Fruit fly (Drosophila melanogaster) whole organism, wandering third instar larva: ENCODE results near the gene Myo95E.

Source experiments
- Abd-B ChIP-seq: fragments of >200 bp; optimal IDR thresholded peaks from 2 replicates; lab custom pipeline; 2017; ENCODE audit warnings: missing biosample characterization, missing genetic modification characterization
- CG32264 ChIP-seq: fragments of 200-800 bp; sonication (Bioruptor generic); optimal IDR thresholded peaks from 2 replicates; lab custom pipeline; 2016; ENCODE audit warnings: missing biosample characterization, missing genetic modification characterization
- CrebA ChIP-seq: fragments of 200-800 bp; sonication (Bioruptor generic); optimal IDR thresholded peaks from 2 replicates; lab custom pipeline; 2016; ENCODE audit warnings: missing biosample characterization, mild to moderate bottlenecking, missing genetic modification characterization, borderline replicate concordance
- Dfd ChIP-seq: fragments of >200 bp; optimal IDR thresholded peaks from 2 replicates; lab custom pipeline; 2017; ENCODE audit warnings: missing biosample characterization, missing genetic modification characterization
- Dif ChIP-seq: fragments of 200-275, 200-300 bp; sonication (Bioruptor generic); optimal IDR thresholded peaks from 2 replicates; lab custom pipeline; 2018; ENCODE audit warnings: missing biosample characterization, missing genetic modification characterization; ENCODE audit not compliant: partially characterized antibody
- Hnf4 ChIP-seq: fragments of 200-800 bp; sonication (Bioruptor generic); optimal IDR thresholded peaks from 2 replicates; lab custom pipeline; 2016; ENCODE audit warnings: missing biosample characterization, mild to moderate bottlenecking, missing genetic modification characterization
- Hr78 ChIP-seq: fragments of >200 bp; optimal IDR thresholded peaks from 2 replicates; lab custom pipeline; 2017; ENCODE audit warnings: missing biosample characterization, missing genetic modification characterization
- Myc ChIP-seq: fragments of >200 bp; optimal IDR thresholded peaks from 2 replicates; lab custom pipeline; 2017
- Rel ChIP-seq, 2 experiments: fragments of 200-800 bp; sonication (Bioruptor generic) in 1 of 2; optimal IDR thresholded peaks; 2 replicates in 1 of 2; 3 replicates in 1 of 2; lab custom pipeline; 2016 to 2019; ENCODE audit warnings: mild to moderate bottlenecking in 2 of 2, missing biosample characterization in 2 of 2, missing genetic modification characterization in 2 of 2, moderate library complexity in 1 of 2
- Vsx2 ChIP-seq: fragments of 200-300, 225-300 bp; sonication (Bioruptor generic); optimal IDR thresholded peaks from 2 replicates; lab custom pipeline; 2018; ENCODE audit warnings: missing biosample characterization, missing genetic modification characterization; ENCODE audit not compliant: partially characterized antibody
- br ChIP-seq: fragments of 200-800 bp; sonication (Bioruptor generic); optimal IDR thresholded peaks from 2 replicates; lab custom pipeline; 2016; ENCODE audit warnings: missing biosample characterization, missing genetic modification characterization
- brk ChIP-seq: fragments of 200-800 bp; sonication (Bioruptor generic); optimal IDR thresholded peaks from 2 replicates; lab custom pipeline; 2016; ENCODE audit warnings: missing biosample characterization, mild to moderate bottlenecking, missing genetic modification characterization
- ey ChIP-seq: fragments of 200-800 bp; sonication (Bioruptor generic); optimal IDR thresholded peaks from 2 replicates; lab custom pipeline; 2016; ENCODE audit warnings: missing biosample characterization, missing genetic modification characterization
- foxo ChIP-seq, 2 experiments: fragments of 200-800 bp; sonication (Bioruptor generic); optimal IDR thresholded peaks; 2 replicates in 1 of 2; 3 replicates in 1 of 2; lab custom pipeline; 2016 to 2017; ENCODE audit warnings: missing biosample characterization in 2 of 2, missing genetic modification characterization in 2 of 2
- fru ChIP-seq: fragments of 200-800 bp; sonication (Bioruptor generic); optimal IDR thresholded peaks from 3 replicates; lab custom pipeline; 2016; ENCODE audit warnings: missing biosample characterization, mild to moderate bottlenecking, missing genetic modification characterization
- h ChIP-seq: fragments of 200-800 bp; sonication (Bioruptor generic); optimal IDR thresholded peaks from 3 replicates; lab custom pipeline; 2016; ENCODE audit warnings: missing biosample characterization, mild to moderate bottlenecking, missing genetic modification characterization
- pan ChIP-seq: fragments of >200 bp; optimal IDR thresholded peaks from 2 replicates; lab custom pipeline; 2017
- psq ChIP-seq: fragments of 200-800 bp; sonication (Bioruptor generic); optimal IDR thresholded peaks from 3 replicates; lab custom pipeline; 2017; ENCODE audit warnings: missing biosample characterization, mild to moderate bottlenecking, missing genetic modification characterization, moderate library complexity
- sage ChIP-seq: fragments of 200-800 bp; sonication (Bioruptor generic); optimal IDR thresholded peaks from 2 replicates; lab custom pipeline; 2016; ENCODE audit warnings: missing biosample characterization, mild to moderate bottlenecking, missing genetic modification characterization
- sv ChIP-seq: fragments of 200-800 bp; sonication (Bioruptor generic); optimal IDR thresholded peaks from 3 replicates; lab custom pipeline; 2016; ENCODE audit warnings: missing biosample characterization, missing genetic modification characterization
- tai ChIP-seq: sonication (Bioruptor generic); optimal IDR thresholded peaks from 2 replicates; lab custom pipeline; 2016; ENCODE audit warnings: missing biosample characterization, missing genetic modification characterization
- usp ChIP-seq: fragments of >200 bp; optimal IDR thresholded peaks from 2 replicates; lab custom pipeline; 2017; ENCODE audit warnings: missing biosample characterization, missing genetic modification characterization
- woc ChIP-seq: sonication (Bioruptor generic); optimal IDR thresholded peaks from 2 replicates; lab custom pipeline; 2016; ENCODE audit warnings: missing biosample characterization, mild to moderate bottlenecking, missing genetic modification characterization

Gene Myo95E

DNA sequence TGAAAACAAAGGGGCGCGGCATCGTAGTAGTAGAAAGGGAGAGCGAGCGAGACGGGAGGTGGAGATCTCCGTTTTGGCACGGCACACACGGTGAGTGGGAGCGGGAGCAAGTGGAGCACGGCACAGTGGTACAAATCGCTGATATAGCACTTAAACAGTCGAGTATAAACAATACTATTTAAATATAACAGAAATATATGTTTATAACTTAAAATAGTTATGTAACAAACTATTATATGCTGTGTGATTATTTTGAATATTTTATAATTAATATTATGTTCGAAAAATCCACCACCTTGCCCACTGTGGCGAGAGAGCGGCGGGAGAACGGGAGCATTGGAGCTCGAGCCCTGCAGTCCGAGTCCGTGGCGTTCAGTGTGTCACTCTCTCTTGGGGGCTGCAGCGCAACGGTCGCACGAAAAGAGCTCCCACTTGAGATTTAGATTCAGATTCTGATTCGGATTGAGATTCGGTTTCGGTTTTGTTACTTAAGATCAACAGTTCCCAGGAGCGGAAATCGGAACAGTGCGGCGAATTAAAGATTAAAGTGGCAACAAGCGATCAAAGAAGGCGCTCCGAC, 20.2 kb downstream of the Myo95E start, which contains the start of gene Kal1 (continued):
- peak; percentile 93 for TF ChIP-seq br (GFP tag; lab: Kevin White, UChicago)
- peak; percentile 93 for TF ChIP-seq Hnf4 (GFP tag; lab: Kevin White, UChicago)
- TF ChIP-seq sv (GFP tag; lab: Kevin White, UChicago): peak; percentile 65
- peak; percentile 98 for TF ChIP-seq h (GFP tag; lab: Kevin White, UChicago)
- TF ChIP-seq tai (GFP tag; lab: Kevin White, UChicago): no peak
- peak; percentile 85 for TF ChIP-seq woc (GFP tag; lab: Kevin White, UChicago)
- no peak for TF ChIP-seq Hr78 (GFP tag; lab: Kevin White, UChicago)
- TF ChIP-seq CG32264: peak; percentile 84
- TF ChIP-seq ey (GFP tag; lab: Kevin White, UChicago): peak; percentile 90

DNA sequence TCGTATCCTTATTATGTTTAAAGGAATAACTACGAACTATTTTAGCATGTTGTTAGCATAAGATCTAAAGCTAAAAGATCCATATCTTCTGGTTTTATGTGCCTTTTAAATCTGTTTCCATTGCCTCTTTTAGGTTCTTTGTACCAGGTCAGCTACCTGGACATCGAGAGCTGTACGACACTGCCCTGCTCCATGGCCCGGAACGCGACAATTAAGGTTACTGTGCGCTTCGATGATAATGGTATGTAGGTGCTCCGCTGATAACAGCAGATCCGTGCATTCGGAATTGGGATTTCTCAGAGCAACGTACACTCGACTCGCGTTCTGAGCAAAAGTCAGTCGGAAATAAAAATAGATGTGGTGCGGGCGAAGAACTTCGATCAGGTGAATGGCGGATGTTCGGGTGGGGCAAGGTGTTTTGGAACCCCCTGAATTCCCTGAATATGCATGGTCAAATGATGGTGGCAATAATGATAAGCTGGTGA, 21.6 kb downstream of the Myo95E start:
- TF ChIP-seq sv (GFP tag; lab: Kevin White, UChicago) (no peak), brk (GFP tag; lab: Kevin White, UChicago) (no peak), Rel (GFP tag; optimal IDR thresholded peaks at IDR 0.05; lab: Kevin White, UChicago) (no peak), Rel (tag; optimal IDR thresholded peaks at IDR 0.05; lab: Kevin White, UChicago) (peak; percentile 92), usp (no peak), Dif (GFP tag; lab: Kevin White, UChicago) (no peak)

DNA sequence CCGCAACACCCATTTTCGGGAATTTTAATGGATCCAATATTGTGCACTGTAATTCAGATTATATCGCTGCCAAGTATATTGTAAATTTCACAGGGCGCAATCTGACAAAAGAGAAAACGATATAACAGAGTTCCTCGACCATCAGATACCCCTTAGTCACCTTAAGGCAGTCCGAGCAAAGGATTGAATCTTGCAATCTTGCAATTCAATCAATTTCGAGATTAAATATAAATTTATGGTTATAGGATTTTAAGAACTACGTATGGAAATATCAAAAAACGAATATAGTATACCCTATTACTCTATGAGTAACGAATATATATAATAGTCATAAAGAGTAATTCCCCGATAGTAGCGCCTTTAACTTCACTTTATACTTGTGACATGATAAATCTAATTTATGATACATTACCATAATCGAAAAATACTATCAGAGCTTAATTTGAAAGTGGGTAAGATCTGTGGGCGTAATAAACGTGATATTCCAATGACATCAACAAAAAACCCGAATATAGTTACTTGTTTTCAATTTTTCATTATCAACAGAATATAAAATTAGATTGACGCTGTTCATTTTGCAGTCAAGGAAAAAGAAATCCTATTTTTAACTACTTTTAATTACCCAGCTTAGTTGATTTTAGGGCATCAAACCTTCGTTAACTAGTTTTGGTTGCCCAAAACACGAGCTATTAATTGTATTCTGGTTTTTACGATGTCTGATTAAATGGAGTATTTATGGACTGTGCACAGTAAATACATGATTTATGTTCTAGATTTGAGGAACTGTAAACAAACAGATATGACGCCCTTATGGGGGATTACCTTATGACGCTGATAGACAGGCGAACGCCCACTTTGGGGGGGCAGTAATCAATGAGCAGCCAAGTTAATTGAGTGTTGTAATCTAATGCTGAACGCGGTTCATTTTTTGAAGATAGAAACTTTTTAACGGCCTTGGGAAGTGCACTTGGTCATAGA, 22.5 kb downstream of the Myo95E start:
- TF ChIP-seq Myc (lab: Kevin White, UChicago): no peak
- TF ChIP-seq fru (GFP tag; lab: Kevin White, UChicago): peak; percentile 5
- no peak for TF ChIP-seq CrebA
- no peak for TF ChIP-seq Rel (GFP tag; optimal IDR thresholded peaks at IDR 0.05; lab: Kevin White, UChicago)
- TF ChIP-seq Rel (tag; optimal IDR thresholded peaks at IDR 0.05; lab: Kevin White, UChicago): peak; percentile 78
- TF ChIP-seq pan (lab: Kevin White, UChicago): no peak

DNA sequence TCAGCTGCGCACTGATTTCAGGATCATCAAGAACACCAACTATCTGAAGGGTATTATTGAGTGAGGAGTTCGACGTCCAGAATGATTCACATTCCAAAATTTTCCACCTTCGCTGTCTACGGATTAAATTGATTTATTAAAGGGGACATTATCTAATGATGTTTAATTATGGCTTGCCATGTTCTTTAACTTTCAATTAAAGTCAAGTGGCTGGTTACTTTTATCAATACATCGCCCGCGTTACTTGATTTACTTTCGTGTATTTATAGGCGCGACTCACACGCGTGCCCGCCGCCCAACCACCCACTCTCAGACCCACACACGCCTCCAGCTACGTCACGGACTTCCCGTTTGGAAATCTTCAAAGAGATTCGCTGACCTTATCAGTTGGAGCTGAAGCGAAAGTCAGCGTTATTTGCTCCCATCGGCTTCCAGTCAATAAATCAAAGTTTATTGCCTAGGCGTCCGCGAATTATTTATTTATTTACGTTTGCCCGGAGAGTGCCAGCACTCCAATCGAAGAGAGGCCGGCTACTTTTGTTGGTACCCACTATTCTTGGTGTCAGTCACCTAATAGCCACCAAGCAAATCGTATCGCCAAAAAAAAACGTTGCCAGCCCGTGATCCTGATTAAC, 23.9 kb downstream of the Myo95E start, which contains the start of gene Npc2f:
Gene Npc2f, plus strand, starts transcription at position 585 of the 635 bp plus-strand sequence.
- TF ChIP-seq CG32264 (no peak), Rel (GFP tag; optimal IDR thresholded peaks at IDR 0.05; lab: Kevin White, UChicago) (peak; percentile 54), Rel (tag; optimal IDR thresholded peaks at IDR 0.05; lab: Kevin White, UChicago) (peak; percentile 77), Abd-B (GFP tag; lab: Kevin White, UChicago) (no peak), foxo (GFP tag; optimal IDR thresholded peaks at IDR 0.05; lab: Kevin White, UChicago) (no peak), Dif (GFP tag; lab: Kevin White, UChicago) (no peak), sage (no peak), fru (GFP tag; lab: Kevin White, UChicago) (peak; percentile 72)

DNA sequence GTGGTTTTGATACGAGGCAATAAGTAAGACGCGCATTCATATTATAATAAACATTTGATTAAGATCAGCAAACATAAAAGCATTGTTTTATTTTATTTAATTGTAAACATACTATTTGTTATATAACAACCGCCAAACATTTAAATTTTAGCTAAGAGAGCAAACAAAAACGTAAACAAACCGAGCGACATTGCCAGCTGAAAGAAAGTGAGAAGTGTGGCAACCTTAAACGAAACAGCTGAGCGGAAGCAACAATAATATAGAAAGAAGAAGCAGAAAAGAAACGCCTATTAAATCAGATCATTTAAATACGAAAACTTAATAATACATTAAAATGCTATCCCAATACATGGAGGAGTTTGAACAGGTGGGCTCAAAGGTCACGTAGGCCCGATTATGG, 26.7 kb downstream of the Myo95E start, which contains the start of gene Sec10:
Gene Sec10, plus strand, starts transcription at position 252 of the 400 bp plus-strand sequence.
- no peak for TF ChIP-seq sv (GFP tag; lab: Kevin White, UChicago)
- no peak for TF ChIP-seq woc (GFP tag; lab: Kevin White, UChicago)
- TF ChIP-seq Dfd (GFP tag; lab: Kevin White, UChicago): no peak
- no peak for TF ChIP-seq Rel (GFP tag; optimal IDR thresholded peaks at IDR 0.05; lab: Kevin White, UChicago)
- peak; percentile 28 for TF ChIP-seq Rel (tag; optimal IDR thresholded peaks at IDR 0.05; lab: Kevin White, UChicago)
- no peak for TF ChIP-seq Hr78 (GFP tag; lab: Kevin White, UChicago)
- no peak for TF ChIP-seq Vsx2 (GFP tag; lab: Kevin White, UChicago)
- TF ChIP-seq psq (GFP tag; lab: Kevin White, UChicago): no peak
- no peak for TF ChIP-seq fru (GFP tag; lab: Kevin White, UChicago)
- TF ChIP-seq, all 38 proteins: peak for 1

DNA sequence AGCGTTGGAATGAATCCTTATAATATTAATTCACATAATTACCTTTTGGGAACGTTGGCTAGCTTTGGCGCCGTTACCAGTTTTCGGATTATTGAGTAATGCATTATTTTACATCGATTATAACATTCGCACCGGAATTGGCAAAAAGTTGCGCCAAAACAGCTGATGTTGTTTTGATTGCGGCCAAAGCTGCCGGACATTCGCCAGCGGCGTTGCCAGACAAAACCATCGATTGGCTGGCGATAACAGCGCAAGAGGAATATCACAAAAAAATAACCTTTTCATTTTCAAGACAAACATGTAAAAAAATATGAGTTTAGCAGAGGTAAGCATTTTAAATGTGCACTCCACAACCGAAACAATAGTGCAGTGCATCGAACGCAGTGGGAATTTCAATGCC, 31.2 kb downstream of the Myo95E start, which contains the start of the genes GatB and Tsc1:
Gene GatB, minus strand, starts transcription at position 176 of the 400 bp plus-strand sequence.
Gene Tsc1, plus strand, starts transcription at position 228 of the 400 bp plus-strand sequence.
- TF ChIP-seq Hnf4 (GFP tag; lab: Kevin White, UChicago): no peak
- TF ChIP-seq Rel (GFP tag; optimal IDR thresholded peaks at IDR 0.05; lab: Kevin White, UChicago): no peak
- peak; percentile 39 for TF ChIP-seq Rel (tag; optimal IDR thresholded peaks at IDR 0.05; lab: Kevin White, UChicago)
